Worm (Caenorhabditis elegans): ENCODE data around the gene ccd-5.
A peak's percentile ranks its signal among the peaks of the same experiment; 100 is the strongest.

DNA sequence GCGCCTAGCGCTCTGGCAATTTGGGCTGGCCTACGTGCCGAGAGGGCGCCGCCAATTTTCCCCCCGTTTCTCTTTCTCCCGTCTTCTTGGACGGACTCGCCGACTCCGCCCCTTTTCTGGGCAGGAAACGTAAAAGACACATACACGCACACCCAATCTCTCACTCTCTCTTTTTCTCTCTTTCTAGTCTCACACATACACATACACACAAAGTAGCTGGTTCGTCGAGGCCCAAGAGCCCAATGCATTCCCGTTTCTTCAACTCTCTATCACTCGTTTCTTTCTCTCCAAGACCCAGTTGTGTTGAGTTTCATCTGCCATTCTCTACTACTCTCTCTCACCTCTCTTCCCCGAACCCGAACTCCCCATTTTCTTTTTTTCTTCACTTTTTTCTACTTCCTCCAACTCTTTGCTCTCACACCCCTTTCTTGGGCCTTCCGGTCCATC lies 26.4 kb upstream of the ccd-5 start:
- no peak for TF ChIP-seq ztf-26 (tag; optimal IDR thresholded peaks at IDR 0.05)
- TF ChIP-seq ama-1 (optimal IDR thresholded peaks at IDR 0.05) = no peak
- no peak for TF ChIP-seq ama-1 (GFP tag; optimal IDR thresholded peaks at IDR 0.05)
- TF ChIP-seq sea-2 (GFP tag; IDR thresholded peaks at IDR 0.05) = no peak
- no peak for TF ChIP-seq ets-4 (GFP tag; optimal IDR thresholded peaks at IDR 0.05)
- no peak for TF ChIP-seq Y79H2A.3 (GFP tag; conservative IDR thresholded peaks at IDR 0.05)
- no peak for TF ChIP-seq cebp-1 (GFP tag; IDR thresholded peaks at IDR 0.05)
- peak; percentile 58 for TF ChIP-seq cebp-1 (tag; optimal IDR thresholded peaks at IDR 0.05)
- no peak for TF ChIP-seq snpc-4 (GFP tag; optimal IDR thresholded peaks at IDR 0.05)
- peak in 1 of 4 experiments; percentile 25 for TF ChIP-seq snpc-4 (tag; optimal IDR thresholded peaks at IDR 0.05)
